Fruit fly (Drosophila melanogaster) whole organism, prepupa: ENCODE results near the gene CG13457.
A peak's percentile ranks its signal among the peaks of the same experiment; 100 is the strongest.

Source experiments
- Blimp-1 ChIP-seq: fragments of 200-800 bp; sonication (Bioruptor generic); optimal IDR thresholded peaks from 3 replicates; lab custom pipeline; 2017; ENCODE audit warnings: missing biosample characterization, missing genetic modification characterization, mild to moderate bottlenecking, moderate library complexity, missing genetic modification reagents
- CG10631 ChIP-seq: fragments of 200-800 bp; sonication (Bioruptor generic); optimal IDR thresholded peaks from 2 replicates; lab custom pipeline; 2016; ENCODE audit warnings: missing biosample characterization, missing genetic modification characterization
- CG11762 ChIP-seq: fragments of 200-800 bp; sonication (Bioruptor generic); optimal IDR thresholded peaks from 3 replicates; lab custom pipeline; 2016; ENCODE audit warnings: missing biosample characterization, missing genetic modification characterization; ENCODE audit not compliant: insufficient read depth
- CG11902 ChIP-seq: fragments of 200-800 bp; sonication (Bioruptor generic); optimal IDR thresholded peaks from 3 replicates; lab custom pipeline; 2016; ENCODE audit warnings: missing biosample characterization, missing genetic modification characterization
- CG15336 ChIP-seq: fragments of 200-800 bp; sonication (Bioruptor generic); IDR thresholded peaks from 2 replicates; pipeline ENCODE4 v1.3.6; 2022; ENCODE audit warnings: missing biosample characterization, missing genetic modification characterization
- CG1621 ChIP-seq: fragments of 200-800 bp; sonication (Bioruptor generic); optimal IDR thresholded peaks from 3 replicates; lab custom pipeline; 2018; ENCODE audit warnings: missing biosample characterization, mild to moderate bottlenecking, missing genetic modification characterization
- CG31627 ChIP-seq: fragments of 200-800 bp; sonication (Bioruptor generic); optimal IDR thresholded peaks from 3 replicates; lab custom pipeline; 2016; ENCODE audit warnings: missing biosample characterization, missing genetic modification characterization
- CG32006 ChIP-seq: fragments of 200-800 bp; sonication (Bioruptor generic); optimal IDR thresholded peaks from 3 replicates; lab custom pipeline; 2017; ENCODE audit warnings: missing biosample characterization, mild to moderate bottlenecking, missing genetic modification characterization
- CG34406 ChIP-seq: fragments of 200-800 bp; sonication (Bioruptor generic); optimal IDR thresholded peaks from 3 replicates; lab custom pipeline; 2016; ENCODE audit warnings: missing biosample characterization, missing genetic modification characterization
- CG4318 ChIP-seq: fragments of 200-800 bp; sonication (Bioruptor generic); optimal IDR thresholded peaks from 3 replicates; lab custom pipeline; 2017; ENCODE audit warnings: missing biosample characterization, mild to moderate bottlenecking, missing genetic modification characterization
- CG6163 ChIP-seq: fragments of 200-800 bp; sonication (Bioruptor generic); IDR thresholded peaks from 3 replicates; pipeline ENCODE4 v1.3.6; 2022; ENCODE audit warnings: missing biosample characterization, missing genetic modification characterization
- CG6276 ChIP-seq: fragments of 200-800 bp; sonication (Bioruptor generic); optimal IDR thresholded peaks from 2 replicates; lab custom pipeline; 2017; ENCODE audit warnings: missing biosample characterization, mild to moderate bottlenecking, missing genetic modification characterization
- CG6792 ChIP-seq: fragments of 200-800 bp; sonication (Bioruptor generic); optimal IDR thresholded peaks from 3 replicates; lab custom pipeline; 2016; ENCODE audit warnings: missing biosample characterization, missing genetic modification characterization
- CG6808 ChIP-seq: fragments of 200-800 bp; sonication (Bioruptor generic); optimal IDR thresholded peaks from 3 replicates; lab custom pipeline; 2017; ENCODE audit warnings: missing biosample characterization, missing genetic modification characterization, mild to moderate bottlenecking, moderate library complexity, missing genetic modification reagents
- CG6854 ChIP-seq: fragments of 200-800 bp; sonication (Bioruptor generic); optimal IDR thresholded peaks from 2 replicates; lab custom pipeline; 2017; ENCODE audit warnings: missing biosample characterization, mild to moderate bottlenecking, missing genetic modification characterization
- CG7368 ChIP-seq: fragments of 200-800 bp; sonication (Bioruptor generic); optimal IDR thresholded peaks from 3 replicates; lab custom pipeline; 2016; ENCODE audit warnings: missing biosample characterization, missing genetic modification characterization
- CG8119 ChIP-seq: fragments of 200-800 bp; sonication (Bioruptor generic); IDR thresholded peaks from 3 replicates; pipeline ENCODE4 v1.3.6; 2022; ENCODE audit warnings: missing biosample characterization, missing genetic modification characterization
- CG8632 ChIP-seq: fragments of 200-800 bp; sonication (Bioruptor generic); optimal IDR thresholded peaks from 3 replicates; lab custom pipeline; 2016; ENCODE audit warnings: missing biosample characterization, missing genetic modification characterization
- CG9139 ChIP-seq: fragments of 200-800 bp; sonication (Bioruptor generic); optimal IDR thresholded peaks from 3 replicates; lab custom pipeline; 2017; ENCODE audit warnings: missing biosample characterization, mild to moderate bottlenecking, missing genetic modification characterization
- Eip78C ChIP-seq: fragments of 200-800 bp; sonication (Bioruptor generic); peaks from one replicate; lab custom pipeline; 2016; ENCODE audit warnings: missing biosample characterization, missing genetic modification characterization
- Eip93F ChIP-seq: fragments of 200-800 bp; sonication (Bioruptor generic); optimal IDR thresholded peaks from 2 replicates; lab custom pipeline; 2016; ENCODE audit warnings: missing biosample characterization, mild to moderate bottlenecking, missing genetic modification characterization
- Ets21C ChIP-seq: fragments of 200-800 bp; sonication (Bioruptor generic); optimal IDR thresholded peaks from 3 replicates; lab custom pipeline; 2016; ENCODE audit warnings: missing biosample characterization, missing genetic modification characterization
- Gug ChIP-seq: fragments of 200-800 bp; sonication (Bioruptor generic); IDR thresholded peaks from 2 replicates; pipeline ENCODE4 v1.3.6; 2022; ENCODE audit warnings: missing biosample characterization, missing genetic modification characterization
- Hr38 ChIP-seq: sonication (Bioruptor generic); optimal IDR thresholded peaks from 2 replicates; lab custom pipeline; 2016; ENCODE audit warnings: missing biosample characterization, missing genetic modification characterization
- Hr39 ChIP-seq: fragments of 200-800 bp; sonication (Bioruptor generic); optimal IDR thresholded peaks from 2 replicates; lab custom pipeline; 2016; ENCODE audit warnings: missing biosample characterization, missing genetic modification characterization
- Hr4 ChIP-seq: fragments of 200-800 bp; sonication (Bioruptor generic); optimal IDR thresholded peaks from 3 replicates; lab custom pipeline; 2016; ENCODE audit warnings: missing biosample characterization, missing genetic modification characterization
- Lpt ChIP-seq: fragments of 200-800 bp; sonication (Bioruptor generic); optimal IDR thresholded peaks from 3 replicates; lab custom pipeline; 2016; ENCODE audit warnings: missing biosample characterization, missing genetic modification characterization
- Smox ChIP-seq: fragments of 200-800 bp; sonication (Bioruptor generic); optimal IDR thresholded peaks from 3 replicates; lab custom pipeline; 2016; ENCODE audit warnings: missing biosample characterization, missing genetic modification characterization
- Sox102F ChIP-seq: fragments of 200-800 bp; sonication (Bioruptor generic); optimal IDR thresholded peaks from 2 replicates; lab custom pipeline; 2016; ENCODE audit warnings: missing biosample characterization, mild to moderate bottlenecking, missing genetic modification characterization
- Sox15 ChIP-seq: fragments of 200-800 bp; sonication (Bioruptor generic); optimal IDR thresholded peaks from 3 replicates; lab custom pipeline; 2016; ENCODE audit warnings: missing biosample characterization, missing genetic modification characterization
- achi ChIP-seq: fragments of 200-800 bp; sonication (Bioruptor generic); optimal IDR thresholded peaks from 3 replicates; lab custom pipeline; 2016; ENCODE audit warnings: missing biosample characterization, missing genetic modification characterization
- acj6 ChIP-seq: fragments of 200-800 bp; sonication (Bioruptor generic); optimal IDR thresholded peaks from 3 replicates; lab custom pipeline; 2016; ENCODE audit warnings: missing biosample characterization, missing genetic modification characterization
- dac ChIP-seq: fragments of 200-800 bp; sonication (Bioruptor generic); optimal IDR thresholded peaks from 2 replicates; lab custom pipeline; 2017; ENCODE audit warnings: missing biosample characterization, mild to moderate bottlenecking, missing genetic modification characterization
- dsx ChIP-seq: fragments of 200-800 bp; optimal IDR thresholded peaks from 3 replicates; lab custom pipeline; 2019; ENCODE audit warnings: missing biosample characterization, mild to moderate bottlenecking, missing genetic modification characterization, moderate library complexity; ENCODE audit not compliant: poor library complexity, severe bottlenecking
- eg ChIP-seq: fragments of 200-800 bp; sonication (Bioruptor generic); IDR thresholded peaks from 3 replicates; pipeline ENCODE4 v1.3.6; 2022; ENCODE audit warnings: missing biosample characterization, missing genetic modification characterization
- fd59A ChIP-seq: fragments of 200-800 bp; sonication (Bioruptor generic); optimal IDR thresholded peaks from 2 replicates; lab custom pipeline; 2017; ENCODE audit warnings: missing biosample characterization, mild to moderate bottlenecking, missing genetic modification characterization, missing genetic modification reagents
- fd85E ChIP-seq: fragments of 200-800 bp; sonication (Bioruptor generic); optimal IDR thresholded peaks from 3 replicates; lab custom pipeline; 2016; ENCODE audit warnings: missing biosample characterization, missing genetic modification characterization
- fkh ChIP-seq: fragments of 200-800 bp; sonication (Bioruptor generic); optimal IDR thresholded peaks from 3 replicates; lab custom pipeline; 2017; ENCODE audit warnings: missing biosample characterization, mild to moderate bottlenecking, missing genetic modification characterization, moderate library complexity
- lz ChIP-seq: fragments of 200-800 bp; sonication (Bioruptor generic); optimal IDR thresholded peaks from 3 replicates; lab custom pipeline; 2016; ENCODE audit warnings: missing biosample characterization, missing genetic modification characterization
- net ChIP-seq: fragments of 200-800 bp; sonication (Bioruptor generic); optimal IDR thresholded peaks from 3 replicates; lab custom pipeline; 2016; ENCODE audit warnings: missing biosample characterization, missing genetic modification characterization
- pdm3 ChIP-seq: fragments of 200-800 bp; sonication (Bioruptor generic); optimal IDR thresholded peaks from 3 replicates; lab custom pipeline; 2016; ENCODE audit warnings: missing biosample characterization, missing genetic modification characterization
- salr ChIP-seq, 2 experiments: fragments of 200-800 bp; sonication (Bioruptor generic); optimal IDR thresholded peaks; 3 replicates each; lab custom pipeline; 2016 to 2018; ENCODE audit warnings: missing biosample characterization in 2 of 2, missing genetic modification characterization in 2 of 2, mild to moderate bottlenecking in 1 of 2
- spab ChIP-seq: fragments of 200-800 bp; sonication (Bioruptor generic); optimal IDR thresholded peaks from 2 replicates; lab custom pipeline; 2017; ENCODE audit warnings: missing biosample characterization, mild to moderate bottlenecking, missing genetic modification characterization, missing genetic modification reagents
- ss ChIP-seq, 2 experiments: fragments of 200-800 bp; sonication (Bioruptor generic); optimal IDR thresholded peaks; 2 replicates in 1 of 2; 3 replicates in 1 of 2; lab custom pipeline; 2017 to 2018; ENCODE audit warnings: mild to moderate bottlenecking in 2 of 2, missing biosample characterization in 2 of 2, missing genetic modification characterization in 2 of 2, moderate library complexity in 1 of 2
- topi ChIP-seq: fragments of 200-800 bp; sonication (Bioruptor generic); optimal IDR thresholded peaks from 3 replicates; lab custom pipeline; 2016; ENCODE audit warnings: missing biosample characterization, missing genetic modification characterization
- vri ChIP-seq: fragments of 200-800 bp; sonication (Bioruptor generic); optimal IDR thresholded peaks from 3 replicates; lab custom pipeline; 2016; ENCODE audit warnings: missing biosample characterization, mild to moderate bottlenecking, missing genetic modification characterization

Gene CG13457

dm6 chr3L:15108948-15109347 is 22.2 kb downstream of the CG13457 start (continued):
- TF ChIP-seq Hr4 (GFP tag; lab: Kevin White, UChicago) (no peak), CG11762 (GFP tag; lab: Kevin White, UChicago) (no peak), CG10631 (GFP tag; lab: Kevin White, UChicago) (no peak), CG6163 (GFP tag; lab: Robert Waterston, UW) (peak; percentile 17; the same call in 2 of the 3 replicates), CG6276 (GFP tag; lab: Kevin White, UChicago) (no peak), dac (GFP tag; lab: Kevin White, UChicago) (no peak), acj6 (GFP tag; lab: Kevin White, UChicago) (peak; percentile 50), CG11902 (GFP tag; lab: Kevin White, UChicago) (no peak), salr (GFP tag; optimal IDR thresholded peaks at IDR 0.05; lab: Kevin White, UChicago) (no peak), CG32006 (GFP tag; lab: Kevin White, UChicago) (no peak), Eip93F (GFP tag; lab: Kevin White, UChicago) (no peak), eg (no peak), Gug (GFP tag; lab: Robert Waterston, UW) (peak; percentile 21; the same call in 1 of the 2 replicates), CG4318 (GFP tag; lab: Kevin White, UChicago) (peak; percentile 39), fd85E (GFP tag; lab: Kevin White, UChicago) (no peak), lz (GFP tag; lab: Kevin White, UChicago) (peak; percentile 26), pdm3 (GFP tag; lab: Kevin White, UChicago) (no peak), Lpt (GFP tag; lab: Kevin White, UChicago) (peak; percentile 12), CG8119 (GFP tag; lab: Robert Waterston, UW) (peak; percentile 66; the same call in 2 of the 3 replicates), spab (GFP tag; lab: Kevin White, UChicago) (no peak), vri (no peak), CG34406 (GFP tag; lab: Kevin White, UChicago) (no peak), topi (GFP tag; lab: Kevin White, UChicago) (no peak), Blimp-1 (GFP tag; lab: Kevin White, UChicago) (no peak), Sox15 (GFP tag; lab: Kevin White, UChicago) (no peak), Ets21C (GFP tag; lab: Kevin White, UChicago) (no peak), CG7368 (no peak), CG6808 (GFP tag; lab: Kevin White, UChicago) (no peak), Sox102F (no peak), fd59A (GFP tag; lab: Kevin White, UChicago) (no peak), Smox (no peak), net (GFP tag; lab: Kevin White, UChicago) (no peak), fkh (no peak), CG6854 (GFP tag; lab: Kevin White, UChicago) (no peak)

dm6 chr3L:15108524-15108923 is 22.7 kb downstream of the CG13457 start:
- TF ChIP-seq CG7368 = no peak
- TF ChIP-seq CG6276 (GFP tag; lab: Kevin White, UChicago) = peak; percentile 39
- peak; percentile 53 for TF ChIP-seq eg
- TF ChIP-seq CG15336 (GFP tag; lab: Robert Waterston, UW) = peak; percentile 13; the same call in 1 of the 2 replicates

dm6 chr3L:15107776-15108379 is 23.3 kb downstream of the CG13457 start:
- TF ChIP-seq dsx (GFP tag; lab: Kevin White, UChicago) = peak; percentile 92
- TF ChIP-seq Smox = peak; percentile 94
- no peak for TF ChIP-seq Hr38 (GFP tag; lab: Kevin White, UChicago)
- TF ChIP-seq Sox15 (GFP tag; lab: Kevin White, UChicago) = peak; percentile 94
- TF ChIP-seq fd59A (GFP tag; lab: Kevin White, UChicago) = peak; percentile 98
- peak; percentile 93 for TF ChIP-seq topi (GFP tag; lab: Kevin White, UChicago)
- TF ChIP-seq achi (GFP tag; lab: Kevin White, UChicago) = peak; percentile 95
- peak; percentile 91 for TF ChIP-seq CG31627 (GFP tag; lab: Kevin White, UChicago)
- peak; percentile 89 for TF ChIP-seq CG9139 (GFP tag; lab: Kevin White, UChicago)
- peak; percentile 95 for TF ChIP-seq CG4318 (GFP tag; lab: Kevin White, UChicago)
- peak; percentile 97 for TF ChIP-seq acj6 (GFP tag; lab: Kevin White, UChicago)
- TF ChIP-seq salr (GFP tag; optimal IDR thresholded peaks at IDR 0.05; lab: Kevin White, UChicago) = peak; percentile 84 to 99
- peak; percentile 99 for TF ChIP-seq Eip78C (GFP tag; lab: Kevin White, UChicago)
- peak; percentile 82 for TF ChIP-seq CG1621 (tag; lab: Kevin White, UChicago)
- TF ChIP-seq net (GFP tag; lab: Kevin White, UChicago) = peak; percentile 96
- TF ChIP-seq CG6808 (GFP tag; lab: Kevin White, UChicago) = peak; percentile 96
- TF ChIP-seq CG8632 = peak; percentile 95
- peak; percentile 82 for TF ChIP-seq CG6163 (GFP tag; lab: Robert Waterston, UW)
- peak; percentile 96 for TF ChIP-seq CG34406 (GFP tag; lab: Kevin White, UChicago)
- peak; percentile 87 for TF ChIP-seq Hr39
- TF ChIP-seq ss (GFP tag; optimal IDR thresholded peaks at IDR 0.05; lab: Kevin White, UChicago) = peak; percentile 95
- peak; percentile 89 for TF ChIP-seq CG7368
- peak; percentile 97 for TF ChIP-seq CG6792
